Fruit fly (Drosophila melanogaster): ENCODE data around the gene msd5.

The msd5 gene

DNA sequence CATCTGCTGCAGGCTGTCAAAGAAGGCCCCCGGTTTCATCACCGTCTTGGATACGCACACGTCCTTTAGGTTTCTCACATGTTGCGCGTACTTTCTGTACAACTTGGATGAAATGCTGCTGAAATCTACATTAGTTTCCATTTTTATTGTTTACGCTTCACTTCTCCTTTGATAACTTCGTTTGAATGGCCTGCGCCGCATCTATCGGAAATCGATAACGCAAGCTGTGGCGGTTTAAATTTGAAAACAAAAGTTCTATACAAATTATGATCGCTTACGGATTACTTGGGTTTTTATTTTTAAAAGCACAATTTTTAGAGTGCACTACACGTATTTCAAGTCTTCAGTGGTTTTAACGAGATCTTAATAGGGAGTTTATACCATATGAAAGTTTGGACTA is at the start of gene msd5:
TSS of gene msd5 (minus strand) at position 174 of the 400 bp plus-strand sequence.
- TF ChIP-seq CG4496 (GFP tag; IDR thresholded peaks at IDR 0.05) (no peak), CG17806 (tag; optimal IDR thresholded peaks at IDR 0.05) (no peak), CG13204 (GFP tag; optimal IDR thresholded peaks at IDR 0.05) (no peak), CG8301 (tag; optimal IDR thresholded peaks at IDR 0.05) (no peak), CG14655 (GFP tag; optimal IDR thresholded peaks at IDR 0.05) (no peak)

dm6 chr3L:1380959-1381358 is 48.0 kb upstream of the msd5 start:
- TF ChIP-seq CG10348 (GFP tag; IDR thresholded peaks at IDR 0.05) (no peak), Snoo (tag; optimal IDR thresholded peaks at IDR 0.05) (no peak), EcR (GFP tag; optimal IDR thresholded peaks at IDR 0.05) (peak; percentile 54), CG8301 (tag; optimal IDR thresholded peaks at IDR 0.05) (no peak), Pif1A (GFP tag; optimal IDR thresholded peaks at IDR 0.05) (no peak), CG13204 (GFP tag; optimal IDR thresholded peaks at IDR 0.05) (peak; percentile 70), gl (tag; optimal IDR thresholded peaks at IDR 0.05) (peak; percentile 42), CG15710 (tag; optimal IDR thresholded peaks at IDR 0.05) (peak; percentile 14), CG12605 (GFP tag; IDR thresholded peaks at IDR 0.05) (0 out of 2 replicates have a peak, but pooled peaks have one; percentile 35), rn (GFP tag; IDR thresholded peaks at IDR 0.05) (no peak), CG17806 (tag; optimal IDR thresholded peaks at IDR 0.05) (no peak), CG9948 (tag; optimal IDR thresholded peaks at IDR 0.05) (no peak), CG14655 (GFP tag; optimal IDR thresholded peaks at IDR 0.05) (peak; percentile 29), CG8159 (tag; optimal IDR thresholded peaks at IDR 0.05) (no peak), fd96Ca (GFP tag; IDR thresholded peaks at IDR 0.05) (0 out of 3 replicates have a peak, but pooled peaks have one; percentile 37), CG32121 (GFP tag; IDR thresholded peaks at IDR 0.05) (no peak), Pif1B (GFP tag; optimal IDR thresholded peaks at IDR 0.05) (no peak), D1 (tag; optimal IDR thresholded peaks at IDR 0.05) (no peak), CG34367 (tag; optimal IDR thresholded peaks at IDR 0.05) (peak; percentile 24), CG4496 (GFP tag; IDR thresholded peaks at IDR 0.05) (peak; percentile 26; the same call in 1 of the 3 replicates), Ets98B (GFP tag; IDR thresholded peaks at IDR 0.05) (peak; percentile 26; the same call in 1 of the 2 replicates)

DNA sequence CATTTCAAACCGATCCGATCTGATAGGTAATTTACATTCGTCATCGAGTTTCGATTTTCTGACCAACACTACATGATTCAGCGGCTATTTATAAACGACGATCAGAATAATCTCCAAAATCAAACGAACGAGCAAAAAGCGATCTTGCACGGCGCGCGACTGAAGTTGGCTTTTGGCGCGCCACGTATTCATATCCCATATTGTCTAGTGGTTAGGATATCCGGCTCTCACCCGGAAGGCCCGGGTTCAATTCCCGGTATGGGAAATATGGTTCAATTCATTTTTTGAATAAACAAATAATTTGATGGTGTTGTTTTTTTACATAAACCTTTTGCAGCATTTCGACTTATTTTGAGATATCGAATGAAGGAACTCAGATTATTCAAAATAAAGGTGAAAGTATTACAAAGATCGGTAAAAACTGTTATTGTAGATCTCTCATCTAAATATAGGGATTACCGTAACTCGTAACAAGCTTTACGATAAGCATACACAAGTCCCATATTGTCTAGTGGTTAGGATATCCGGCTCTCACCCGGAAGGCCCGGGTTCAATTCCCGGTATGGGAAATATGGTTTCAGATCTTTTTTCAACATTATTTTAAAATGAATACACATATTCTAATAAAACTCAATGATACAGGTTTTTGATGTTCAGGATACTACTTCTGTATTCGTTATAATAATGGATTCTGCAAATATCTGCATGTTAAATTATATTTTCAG is 47.0 kb upstream of the msd5 start:
- TF ChIP-seq CG8301 (tag; optimal IDR thresholded peaks at IDR 0.05), result no peak

DNA sequence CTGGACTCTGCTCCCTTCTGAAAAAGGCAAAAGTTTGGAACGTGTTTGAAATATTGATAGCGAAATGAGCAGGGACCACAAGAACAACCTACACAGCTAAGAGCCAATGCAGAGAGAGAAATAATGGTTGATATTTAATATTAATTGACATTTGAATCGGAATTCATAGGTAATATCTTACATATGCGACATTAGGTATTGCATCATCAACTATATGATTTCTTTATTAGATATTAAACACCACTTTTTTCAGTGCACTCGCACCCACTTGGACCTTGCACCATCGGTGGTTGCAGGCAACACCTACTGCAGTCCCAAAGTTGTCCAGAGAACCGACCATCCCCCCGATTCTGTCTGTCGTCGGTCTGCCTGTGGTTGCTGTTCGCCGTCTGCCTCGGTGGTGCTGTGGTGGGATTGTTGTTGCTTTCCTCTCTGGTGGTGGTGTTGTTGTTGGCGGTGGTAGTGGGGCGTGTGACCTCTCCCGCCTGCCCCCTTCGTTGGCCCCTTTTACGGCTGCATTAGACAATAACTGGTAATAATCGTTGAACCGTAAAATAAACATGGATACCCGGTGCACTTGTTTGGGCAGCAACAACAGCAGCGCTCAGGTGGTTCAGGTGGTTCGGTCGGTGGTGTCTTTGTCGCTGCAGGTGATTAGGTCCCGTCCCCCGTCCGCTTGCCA is 46.1 kb upstream of the msd5 start:
- TF ChIP-seq CG32121 (GFP tag; IDR thresholded peaks at IDR 0.05) (peak; percentile 91), CG10348 (GFP tag; IDR thresholded peaks at IDR 0.05) (no peak), CG13204 (GFP tag; optimal IDR thresholded peaks at IDR 0.05) (peak; percentile 43), Ets98B (GFP tag; IDR thresholded peaks at IDR 0.05) (peak; percentile 93), CG34367 (tag; optimal IDR thresholded peaks at IDR 0.05) (peak; percentile 67), CG14655 (GFP tag; optimal IDR thresholded peaks at IDR 0.05) (peak; percentile 91), CG12605 (GFP tag; IDR thresholded peaks at IDR 0.05) (peak; percentile 92), CG8159 (tag; optimal IDR thresholded peaks at IDR 0.05) (peak; percentile 63), D1 (tag; optimal IDR thresholded peaks at IDR 0.05) (no peak), Snoo (tag; optimal IDR thresholded peaks at IDR 0.05) (peak; percentile 69), gl (tag; optimal IDR thresholded peaks at IDR 0.05) (peak; percentile 59), CG17806 (tag; optimal IDR thresholded peaks at IDR 0.05) (peak; percentile 69), CG15710 (tag; optimal IDR thresholded peaks at IDR 0.05) (peak; percentile 71), CG4496 (GFP tag; IDR thresholded peaks at IDR 0.05) (peak; percentile 95), rn (GFP tag; IDR thresholded peaks at IDR 0.05) (peak; percentile 82), CG9948 (tag; optimal IDR thresholded peaks at IDR 0.05) (peak; percentile 68), EcR (GFP tag; optimal IDR thresholded peaks at IDR 0.05) (no peak), CG8301 (tag; optimal IDR thresholded peaks at IDR 0.05) (peak; percentile 88), Pif1B (GFP tag; optimal IDR thresholded peaks at IDR 0.05) (peak; percentile 79), fd96Ca (GFP tag; IDR thresholded peaks at IDR 0.05) (peak; percentile 89), Pif1A (GFP tag; optimal IDR thresholded peaks at IDR 0.05) (peak; percentile 84)

- TF ChIP-seq CG12605 (GFP tag; IDR thresholded peaks at IDR 0.05) (no peak), rn (GFP tag; IDR thresholded peaks at IDR 0.05) (no peak), CG17806 (tag; optimal IDR thresholded peaks at IDR 0.05) (no peak), CG14655 (GFP tag; optimal IDR thresholded peaks at IDR 0.05) (no peak), CG10348 (GFP tag; IDR thresholded peaks at IDR 0.05) (no peak), Pif1B (GFP tag; optimal IDR thresholded peaks at IDR 0.05) (no peak)
Observed at dm6 chr3L:1378098-1378645, 45.2 kb upstream of the msd5 start.
